Worm (Caenorhabditis elegans) whole organism, L4/young adult: ENCODE measurements around the gene srlf-15.

Experiments used
- W03F9.2 ChIP-seq: fragments of 150-350 bp; optimal IDR thresholded peaks from 2 replicates; lab custom pipeline; 2014; ENCODE audit warnings: missing biosample characterization, missing genetic modification characterization
- him-1 ChIP-seq: sonication (generic microtip); optimal IDR thresholded peaks from 2 replicates; lab custom pipeline; 2016; ENCODE audit warnings: missing genotype, missing genetic modification reagents, missing genetic modification characterization, missing compliant biosample characterization

- TF ChIP-seq W03F9.2 (no peak), him-1 (peak; percentile 68)
Observed at ce11 chrII:11042878-11043331, 7.0 kb downstream of the srlf-15 start.
